Fruit fly (Drosophila melanogaster): ENCODE measurements around the gene CG7857.

DNA sequence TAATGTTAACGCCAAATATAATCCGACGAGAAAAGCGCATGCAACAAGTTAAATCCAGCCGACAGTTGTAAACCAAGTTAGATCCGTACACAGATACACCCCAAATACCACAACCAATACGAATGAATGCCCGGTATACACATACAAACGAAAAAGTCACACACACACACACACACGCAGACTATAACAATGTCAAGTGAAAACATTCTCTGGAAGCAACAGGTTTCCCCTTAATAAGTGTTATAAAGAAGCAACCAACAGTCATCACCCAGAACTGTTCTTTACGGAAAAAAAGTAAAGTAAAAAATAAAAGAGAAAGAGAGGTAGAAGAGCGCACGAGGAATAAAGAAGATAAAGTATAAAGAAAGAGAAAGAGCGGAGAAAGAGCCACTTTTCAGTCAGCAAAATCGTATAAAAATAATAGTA, 31.1 kb upstream of the CG7857 start:
- TF ChIP-seq CG16863 (GFP tag; optimal IDR thresholded peaks at IDR 0.05) (no peak), ERR (GFP tag; optimal IDR thresholded peaks at IDR 0.05) (no peak), CrebB (tag; optimal IDR thresholded peaks at IDR 0.05) (no peak), Sry-δ (GFP tag; optimal IDR thresholded peaks at IDR 0.05) (no peak), lbe (GFP tag; optimal IDR thresholded peaks at IDR 0.05) (no peak)
